Fruit fly (Drosophila melanogaster) whole organism, prepupa: ENCODE results near the gene CG7406.

Experiments
- CG6854 ChIP-seq: fragments of 200-800 bp; sonication (Bioruptor generic); optimal IDR thresholded peaks from 2 replicates; lab custom pipeline; 2017; ENCODE audit warnings: missing biosample characterization, mild to moderate bottlenecking, missing genetic modification characterization
- achi ChIP-seq: fragments of 200-800 bp; sonication (Bioruptor generic); optimal IDR thresholded peaks from 3 replicates; lab custom pipeline; 2016; ENCODE audit warnings: missing biosample characterization, missing genetic modification characterization
- fd59A ChIP-seq: fragments of 200-800 bp; sonication (Bioruptor generic); optimal IDR thresholded peaks from 2 replicates; lab custom pipeline; 2017; ENCODE audit warnings: missing biosample characterization, mild to moderate bottlenecking, missing genetic modification characterization, missing genetic modification reagents
- ss ChIP-seq, 2 experiments: fragments of 200-800 bp; sonication (Bioruptor generic); optimal IDR thresholded peaks; 2 replicates in 1 of 2; 3 replicates in 1 of 2; lab custom pipeline; 2017 to 2018; ENCODE audit warnings: mild to moderate bottlenecking in 2 of 2, missing biosample characterization in 2 of 2, missing genetic modification characterization in 2 of 2, moderate library complexity in 1 of 2

dm6 chrX:19068873-19069272 is 8.6 kb upstream of the CG7406 start, which contains the start of gene CG34330:
- TF ChIP-seq achi, result no peak
- TF ChIP-seq CG6854, result no peak
- no peak for TF ChIP-seq ss (GFP tag; optimal IDR thresholded peaks at IDR 0.05; lab: Kevin White, UChicago)
- TF ChIP-seq fd59A (GFP tag; lab: Kevin White, UChicago), result no peak
